Worm (Caenorhabditis elegans): ENCODE data around the gene C07E3.4.

C07E3.4 gene

DNA sequence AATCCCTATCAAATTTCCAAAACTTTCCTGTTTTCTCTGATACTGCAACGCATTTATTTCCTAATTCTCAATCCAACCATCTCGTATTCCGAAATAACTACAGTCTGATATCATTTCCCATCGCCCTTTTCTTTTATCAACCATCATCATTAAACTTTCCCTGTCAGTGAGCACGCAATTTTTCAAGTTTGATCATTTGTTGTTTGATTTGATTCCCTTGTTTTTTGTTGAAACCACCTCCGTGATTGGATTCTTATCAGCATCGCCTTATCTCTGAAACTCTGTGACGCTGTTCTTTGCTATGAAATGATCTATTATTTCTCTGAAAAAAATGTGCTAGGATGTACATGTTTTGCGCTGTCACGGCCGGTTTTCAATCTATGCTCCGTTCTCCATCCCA, 42.4 kb downstream of the C07E3.4 start:
- TF ChIP-seq ztf-4 (tag; optimal IDR thresholded peaks at IDR 0.05) (no peak), lin-35 (GFP tag; optimal IDR thresholded peaks at IDR 0.05) (peak in 1 of 2 experiments; percentile 5), nhr-76 (tag; optimal IDR thresholded peaks at IDR 0.05) (no peak), aha-1 (tag; optimal IDR thresholded peaks at IDR 0.05) (no peak), nhr-77 (tag; optimal IDR thresholded peaks at IDR 0.05) (no peak), hpl-2 (GFP tag; optimal IDR thresholded peaks at IDR 0.05) (no peak), elt-2 (tag; optimal IDR thresholded peaks at IDR 0.05) (peak; percentile 88), isw-1 (GFP tag; IDR thresholded peaks at IDR 0.05) (no peak), hlh-4 (tag; optimal IDR thresholded peaks at IDR 0.05) (no peak), unc-62 (GFP tag; optimal IDR thresholded peaks at IDR 0.05) (no peak), mdl-1 (tag; optimal IDR thresholded peaks at IDR 0.05) (no peak), nhr-90 (tag; optimal IDR thresholded peaks at IDR 0.05; ENCODE audit: poor library complexity) (peak; percentile 5), lin-14 (GFP tag; optimal IDR thresholded peaks at IDR 0.05) (no peak), nhr-20 (tag; optimal IDR thresholded peaks at IDR 0.05) (peak; percentile 33), rnt-1 (tag; optimal IDR thresholded peaks at IDR 0.05) (no peak)

DNA sequence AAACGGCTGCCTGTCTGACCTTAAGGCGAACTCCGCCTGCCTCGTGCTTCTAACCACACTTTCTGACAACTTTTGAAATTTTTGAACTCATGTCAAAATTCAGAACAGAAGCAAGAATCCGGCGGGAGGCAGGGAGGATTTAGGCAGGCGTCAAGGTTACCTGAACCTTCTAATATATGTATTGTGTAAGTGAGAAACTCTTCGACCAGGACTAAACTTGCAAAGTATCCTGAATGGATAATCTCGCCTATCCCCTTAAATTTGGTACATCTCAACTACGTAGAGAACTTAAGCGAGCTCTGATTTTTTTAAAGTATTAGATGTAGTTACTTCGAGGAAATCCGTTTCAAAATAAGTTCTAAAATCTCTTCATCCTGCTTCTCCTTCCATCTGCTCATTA, 50.4 kb downstream of the C07E3.4 start, which contains the start of gene E04D5.5:
E04D5.5 (plus strand) TSS at position 301 of the 400 bp plus-strand sequence.
- TF ChIP-seq pag-3 (tag; optimal IDR thresholded peaks at IDR 0.05; ENCODE audit: borderline replicate concordance, insufficient read depth) (no peak), rnt-1 (tag; optimal IDR thresholded peaks at IDR 0.05) (no peak), lir-3 (tag; optimal IDR thresholded peaks at IDR 0.05; ENCODE audit: poor library complexity) (no peak), grh-1 (GFP tag; IDR thresholded peaks at IDR 0.05) (no peak), nhr-76 (tag; optimal IDR thresholded peaks at IDR 0.05) (no peak), nhr-11 (tag; optimal IDR thresholded peaks at IDR 0.05) (no peak), tbx-2 (tag; optimal IDR thresholded peaks at IDR 0.05) (no peak), blmp-1 (tag; optimal IDR thresholded peaks at IDR 0.05) (no peak), fos-1 (tag; optimal IDR thresholded peaks at IDR 0.05) (no peak), isw-1 (GFP tag; IDR thresholded peaks at IDR 0.05) (no peak), jun-1 (tag; optimal IDR thresholded peaks at IDR 0.05) (no peak), ceh-8 (GFP tag; optimal IDR thresholded peaks at IDR 0.05) (no peak), ces-1 (GFP tag; optimal IDR thresholded peaks at IDR 0.05) (no peak), nhr-47 (tag; optimal IDR thresholded peaks at IDR 0.05) (no peak)

All from whole organism, L1 larva.